Fruit fly (Drosophila melanogaster) whole organism, adult: Measurements from ENCODE around the gene Dip-C.

Source experiments
- CG1620 ChIP-seq: fragments of 200-800 bp; sonication (Bioruptor generic); optimal IDR thresholded peaks from 2 replicates; lab custom pipeline; 2016; ENCODE audit warnings: missing biosample characterization, missing genetic modification characterization
- CG7101 ChIP-seq: fragments of 200-800 bp; sonication (Bioruptor generic); optimal IDR thresholded peaks from 2 replicates; lab custom pipeline; 2018; ENCODE audit warnings: missing biosample characterization, mild to moderate bottlenecking, missing genetic modification characterization, moderate library complexity
- Crg-1 ChIP-seq: fragments of 200-800 bp; sonication (Bioruptor generic); optimal IDR thresholded peaks from 2 replicates; lab custom pipeline; 2016; ENCODE audit warnings: missing biosample characterization, missing genetic modification characterization
- cic ChIP-seq: fragments of 200-800 bp; sonication (Bioruptor generic); optimal IDR thresholded peaks from 2 replicates; lab custom pipeline; 2017; ENCODE audit warnings: missing biosample characterization, mild to moderate bottlenecking, missing genetic modification characterization, moderate library complexity
- cnc ChIP-seq, 2 experiments: fragments of >200 bp; optimal IDR thresholded peaks; 2 replicates each; lab custom pipeline; 2017
- ovo ChIP-seq: fragments of 200-800 bp; sonication (Bioruptor generic); optimal IDR thresholded peaks from 2 replicates; lab custom pipeline; 2016; ENCODE audit warnings: missing biosample characterization, missing genetic modification characterization
- pad ChIP-seq: fragments of 200-800 bp; sonication (Bioruptor generic); optimal IDR thresholded peaks from 3 replicates; lab custom pipeline; 2017; ENCODE audit warnings: missing biosample characterization, missing genetic modification characterization, mild to moderate bottlenecking, moderate library complexity, missing genetic modification reagents
- tj ChIP-seq: fragments of 200-800 bp; sonication (Bioruptor generic); optimal IDR thresholded peaks from 3 replicates; lab custom pipeline; 2017; ENCODE audit warnings: missing biosample characterization, mild to moderate bottlenecking, missing genetic modification characterization, moderate library complexity
- toe ChIP-seq: fragments of 200-800 bp; sonication (Bioruptor generic); optimal IDR thresholded peaks from 2 replicates; lab custom pipeline; 2016; ENCODE audit warnings: missing biosample characterization, missing genetic modification characterization

DNA sequence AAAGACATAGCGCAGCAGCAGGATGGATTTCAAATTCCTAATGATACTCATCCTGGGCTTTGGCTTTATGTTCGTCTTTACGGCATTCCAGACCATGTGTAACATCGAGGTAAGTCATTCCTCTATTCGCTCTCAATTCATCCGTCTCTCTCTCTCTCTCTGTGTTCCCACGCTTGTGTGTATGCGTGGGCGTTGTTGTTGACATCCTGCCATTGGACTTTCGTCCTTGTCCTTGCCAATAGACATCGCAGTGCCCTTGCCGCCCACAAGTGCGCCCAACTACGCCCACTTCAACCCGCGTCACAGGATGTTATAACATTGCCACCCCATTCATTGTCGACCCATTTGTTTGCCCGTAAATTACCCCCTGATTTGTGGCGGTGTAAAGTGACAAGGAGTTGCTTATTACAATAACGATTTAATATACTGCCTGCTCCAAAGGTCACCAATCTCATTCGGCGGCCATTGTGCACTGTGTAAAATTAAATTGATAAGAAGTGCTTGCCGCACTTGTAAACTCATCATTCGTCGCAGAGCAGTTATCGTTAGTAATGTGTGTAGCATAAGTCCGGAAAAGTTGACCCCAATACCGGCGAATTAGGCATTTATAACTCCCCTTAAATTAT, 36.2 kb upstream of the Dip-C start:
- no peak for TF ChIP-seq tj
- no peak for TF ChIP-seq ovo (GFP tag; lab: Kevin White, UChicago)
- no peak for TF ChIP-seq toe
- TF ChIP-seq cnc (optimal IDR thresholded peaks at IDR 0.05; lab: Kevin White, UChicago), result no peak
- no peak for TF ChIP-seq CG7101 (tag; lab: Kevin White, UChicago)
- TF ChIP-seq CG1620 (GFP tag; lab: Kevin White, UChicago), result no peak
- TF ChIP-seq Crg-1 (GFP tag; lab: Kevin White, UChicago), result no peak
- no peak for TF ChIP-seq cic
- no peak for TF ChIP-seq pad (GFP tag; lab: Kevin White, UChicago)
